Worm (Caenorhabditis elegans) whole organism, late embryonic: Measurements from ENCODE around the gene F59B2.14.

Source experiments
- C38D4.7 ChIP-seq: fragments of 200-800 bp; sonication (Bioruptor generic); optimal IDR thresholded peaks from 2 replicates; lab custom pipeline; 2018; ENCODE audit warnings: mild to moderate bottlenecking, missing genetic modification characterization, moderate library complexity, missing compliant biosample characterization
- F13H6.1 ChIP-seq: sonication (generic microtip); optimal IDR thresholded peaks from 2 replicates; lab custom pipeline; 2016; ENCODE audit warnings: missing genetic modification characterization, missing compliant biosample characterization
- K02D7.2 ChIP-seq: sonication (generic microtip); optimal IDR thresholded peaks from 2 replicates; lab custom pipeline; 2017; ENCODE audit warnings: mild to moderate bottlenecking, missing genetic modification characterization, missing compliant biosample characterization
- T23F11.4 ChIP-seq: fragments of 200-800 bp; sonication (Bioruptor generic); optimal IDR thresholded peaks from 2 replicates; lab custom pipeline; 2018; ENCODE audit warnings: mild to moderate bottlenecking, missing genetic modification characterization, missing compliant biosample characterization
- Y22D7AL.16 ChIP-seq: sonication (generic microtip); optimal IDR thresholded peaks from 2 replicates; lab custom pipeline; 2016; ENCODE audit warnings: missing genetic modification characterization, missing compliant biosample characterization
- ahr-1 ChIP-seq: sonication (generic microtip); optimal IDR thresholded peaks from 2 replicates; lab custom pipeline; 2016; ENCODE audit warnings: missing genetic modification characterization, missing compliant biosample characterization
- ama-1 ChIP-seq: fragments of 150-350 bp; optimal IDR thresholded peaks from 2 replicates; lab custom pipeline; 2014
- ceh-18 ChIP-seq: sonication (generic microtip); optimal IDR thresholded peaks from 2 replicates; lab custom pipeline; 2016; ENCODE audit warnings: missing genetic modification characterization, missing compliant biosample characterization
- ceh-22 ChIP-seq: sonication (generic microtip); optimal IDR thresholded peaks from 2 replicates; lab custom pipeline; 2017; ENCODE audit warnings: missing biosample characterization, missing genetic modification characterization
- ceh-24 ChIP-seq: sonication (generic microtip); optimal IDR thresholded peaks from 2 replicates; lab custom pipeline; 2016; ENCODE audit warnings: mild to moderate bottlenecking, missing genetic modification characterization, missing compliant biosample characterization
- ceh-31 ChIP-seq: sonication (generic microtip); optimal IDR thresholded peaks from 2 replicates; lab custom pipeline; 2016; ENCODE audit warnings: missing genetic modification characterization, missing compliant biosample characterization
- ceh-34 ChIP-seq: sonication (generic microtip); optimal IDR thresholded peaks from 2 replicates; lab custom pipeline; 2016; ENCODE audit warnings: mild to moderate bottlenecking, missing genetic modification characterization, missing compliant biosample characterization
- ceh-45 ChIP-seq: fragments of 200-800 bp; sonication (Bioruptor generic); IDR thresholded peaks from 2 replicates; pipeline ENCODE4 v1.3.6; 2022; ENCODE audit warnings: missing genetic modification reagents, missing genetic modification characterization, missing compliant biosample characterization
- ceh-48 ChIP-seq: sonication (generic microtip); optimal IDR thresholded peaks from 2 replicates; lab custom pipeline; 2016; ENCODE audit warnings: missing genetic modification characterization, inconsistent platforms, missing compliant biosample characterization
- ceh-6 ChIP-seq: fragments of 200-800 bp; sonication (Bioruptor generic); optimal IDR thresholded peaks from 2 replicates; lab custom pipeline; 2018; ENCODE audit warnings: mild to moderate bottlenecking, missing genetic modification characterization, missing compliant biosample characterization
- che-1 ChIP-seq: sonication (generic microtip); optimal IDR thresholded peaks from 2 replicates; lab custom pipeline; 2016; ENCODE audit warnings: mild to moderate bottlenecking, missing genetic modification characterization, missing compliant biosample characterization
- dmd-4 ChIP-seq: sonication (generic microtip); optimal IDR thresholded peaks from 2 replicates; lab custom pipeline; 2016; ENCODE audit warnings: borderline replicate concordance, missing genetic modification characterization, missing compliant biosample characterization
- elt-2 ChIP-seq: sonication (generic microtip); optimal IDR thresholded peaks from 2 replicates; lab custom pipeline; 2016; ENCODE audit warnings: missing genetic modification reagents, missing genetic modification characterization, missing compliant biosample characterization
- eyg-1 ChIP-seq: sonication (generic microtip); optimal IDR thresholded peaks from 2 replicates; lab custom pipeline; 2016; ENCODE audit warnings: missing genotype, missing genetic modification characterization, missing compliant biosample characterization
- fax-1 ChIP-seq: sonication (generic microtip); optimal IDR thresholded peaks from 2 replicates; lab custom pipeline; 2016; ENCODE audit warnings: missing genotype, missing genetic modification characterization, missing compliant biosample characterization
- fkh-10 ChIP-seq: fragments of 150-350 bp; optimal IDR thresholded peaks from 2 replicates; lab custom pipeline; 2014; ENCODE audit warnings: missing biosample characterization, missing genetic modification reagents, missing genetic modification characterization
- fkh-6 ChIP-seq: sonication (generic microtip); optimal IDR thresholded peaks from 2 replicates; lab custom pipeline; 2016; ENCODE audit warnings: missing genetic modification characterization, missing compliant biosample characterization
- gmeb-2 ChIP-seq: sonication (generic microtip); optimal IDR thresholded peaks from 2 replicates; lab custom pipeline; 2016; ENCODE audit warnings: missing genetic modification characterization, inconsistent platforms, missing compliant biosample characterization
- hlh-13 ChIP-seq: fragments of 200-800 bp; sonication (Bioruptor generic); optimal IDR thresholded peaks from 2 replicates; lab custom pipeline; 2018; ENCODE audit warnings: mild to moderate bottlenecking, missing genetic modification characterization, missing compliant biosample characterization
- hlh-15 ChIP-seq: sonication (generic microtip); optimal IDR thresholded peaks from 2 replicates; lab custom pipeline; 2016; ENCODE audit warnings: missing genetic modification characterization, missing compliant biosample characterization
- hlh-6 ChIP-seq: sonication (generic microtip); optimal IDR thresholded peaks from 2 replicates; lab custom pipeline; 2016; ENCODE audit warnings: missing genotype, missing genetic modification characterization, missing compliant biosample characterization
- lim-6 ChIP-seq: sonication (generic microtip); optimal IDR thresholded peaks from 2 replicates; lab custom pipeline; 2016; ENCODE audit warnings: missing genetic modification characterization, missing compliant biosample characterization
- lin-11 ChIP-seq: fragments of 200-800 bp; sonication (Bioruptor generic); optimal IDR thresholded peaks from 2 replicates; lab custom pipeline; 2018; ENCODE audit warnings: mild to moderate bottlenecking, missing genetic modification characterization, missing compliant biosample characterization
- mec-3 ChIP-seq: sonication (generic microtip); optimal IDR thresholded peaks from 2 replicates; lab custom pipeline; 2016; ENCODE audit warnings: borderline replicate concordance, missing genetic modification characterization, missing compliant biosample characterization
- nfya-1 ChIP-seq: sonication (generic microtip); optimal IDR thresholded peaks from 2 replicates; lab custom pipeline; 2017; ENCODE audit warnings: missing genetic modification characterization, mild to moderate bottlenecking, missing compliant biosample characterization, antibody characterized with exemption, moderate library complexity
- nhr-232 ChIP-seq: sonication (generic microtip); optimal IDR thresholded peaks from 2 replicates; lab custom pipeline; 2016; ENCODE audit warnings: missing genetic modification characterization, missing compliant biosample characterization
- odd-2 ChIP-seq: sonication (generic microtip); optimal IDR thresholded peaks from 2 replicates; lab custom pipeline; 2017; ENCODE audit warnings: antibody characterized with exemption, mild to moderate bottlenecking, missing genetic modification characterization, missing compliant biosample characterization
- pag-3 ChIP-seq: sonication (generic microtip); optimal IDR thresholded peaks from 2 replicates; lab custom pipeline; 2016; ENCODE audit warnings: missing compliant biosample characterization, missing genetic modification characterization, borderline replicate concordance
- pat-9 ChIP-seq: fragments of 200-800 bp; sonication (Bioruptor generic); optimal IDR thresholded peaks from 2 replicates; lab custom pipeline; 2018; ENCODE audit warnings: mild to moderate bottlenecking, missing genetic modification characterization, moderate library complexity, missing compliant biosample characterization
- pha-4 ChIP-seq: fragments of 150-350 bp; optimal IDR thresholded peaks from 2 replicates; lab custom pipeline; 2018; ENCODE audit warnings: missing biosample characterization, missing genetic modification reagents, missing genetic modification characterization
- pqm-1 ChIP-seq: sonication (generic microtip); optimal IDR thresholded peaks from 2 replicates; lab custom pipeline; 2016; ENCODE audit warnings: missing genetic modification characterization, missing compliant biosample characterization
- pros-1 ChIP-seq: fragments of 150-350 bp; optimal IDR thresholded peaks from 2 replicates; lab custom pipeline; 2014; ENCODE audit warnings: missing biosample characterization, missing genetic modification reagents, missing genetic modification characterization
- rnt-1 ChIP-seq: sonication (generic microtip); optimal IDR thresholded peaks from 2 replicates; lab custom pipeline; 2016; ENCODE audit warnings: missing genetic modification characterization, missing compliant biosample characterization
- sox-2 ChIP-seq: fragments of 200-800 bp; sonication (Bioruptor generic); IDR thresholded peaks from 2 replicates; pipeline ENCODE4 v1.3.6; 2022; ENCODE audit warnings: missing genetic modification reagents, missing genetic modification characterization, missing compliant biosample characterization
- sox-4 ChIP-seq: sonication (generic microtip); optimal IDR thresholded peaks from 2 replicates; lab custom pipeline; 2017; ENCODE audit warnings: mild to moderate bottlenecking, missing genetic modification characterization, inconsistent platforms, missing compliant biosample characterization
- syd-9 ChIP-seq: sonication (generic microtip); optimal IDR thresholded peaks from 2 replicates; lab custom pipeline; 2016; ENCODE audit warnings: mild to moderate bottlenecking, missing genetic modification characterization, moderate library complexity, missing compliant biosample characterization
- tbx-2 ChIP-seq: sonication (generic microtip); optimal IDR thresholded peaks from 2 replicates; lab custom pipeline; 2016; ENCODE audit warnings: missing genetic modification characterization, missing compliant biosample characterization
- tbx-7 ChIP-seq: sonication (generic microtip); optimal IDR thresholded peaks from 2 replicates; lab custom pipeline; 2016; ENCODE audit warnings: missing genotype, missing genetic modification characterization, missing compliant biosample characterization
- unc-86 ChIP-seq: sonication (generic microtip); optimal IDR thresholded peaks from 2 replicates; lab custom pipeline; 2016; ENCODE audit warnings: missing genetic modification characterization, missing compliant biosample characterization
- ztf-16 ChIP-seq: sonication (generic microtip); optimal IDR thresholded peaks from 2 replicates; lab custom pipeline; 2017; ENCODE audit warnings: missing genetic modification characterization, missing compliant biosample characterization

F59B2.14 gene

ce11 chrIII:9043200-9043599, 20.8 kb upstream of the F59B2.14 start, which contains the start of gene nac-2:
Gene nac-2, minus strand, starts transcription at chrIII:9043300.
- TF ChIP-seq F13H6.1 (tag; lab: Kevin White, UChicago), result no peak
- no peak for TF ChIP-seq tbx-7 (tag; lab: Kevin White, UChicago)
- TF ChIP-seq pha-4 (tag; lab: Kevin White, UChicago), result no peak
- no peak for TF ChIP-seq lin-11 (tag; lab: Kevin White, UChicago)
- TF ChIP-seq ahr-1 (tag; lab: Kevin White, UChicago), result no peak
- TF ChIP-seq ceh-31, result no peak
- TF ChIP-seq sox-2 (GFP tag; lab: Robert Waterston, UW), result no peak
- TF ChIP-seq pat-9 (tag; lab: Kevin White, UChicago), result no peak
- no peak for TF ChIP-seq syd-9
- no peak for TF ChIP-seq K02D7.2 (tag; lab: Kevin White, UChicago)

DNA sequence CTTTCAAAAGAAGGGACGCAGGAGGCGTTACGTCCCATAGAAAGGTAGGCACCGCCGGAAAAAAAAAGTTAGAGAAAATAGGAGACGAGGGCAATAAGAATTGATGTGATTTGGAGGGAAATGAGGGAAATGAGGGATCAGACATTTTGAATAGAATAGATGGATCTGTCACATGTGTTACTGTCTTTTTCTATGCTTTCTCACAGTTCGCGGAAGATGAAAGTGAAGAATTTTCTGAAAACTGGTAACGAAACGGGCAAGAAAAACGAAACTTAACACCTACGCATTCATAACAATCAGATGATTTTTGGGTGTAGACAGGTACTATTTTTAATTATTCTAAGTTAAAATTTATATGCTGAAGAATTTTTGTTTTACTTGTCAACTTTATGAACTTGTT, 15.2 kb upstream of the F59B2.14 start, which contains the start of gene R107.9:
TSS of gene R107.9 (plus strand) at position 301 of the 400 bp plus-strand sequence.
- no peak for TF ChIP-seq dmd-4 (tag; lab: Kevin White, UChicago)
- TF ChIP-seq pat-9 (tag; lab: Kevin White, UChicago), result no peak
- no peak for TF ChIP-seq rnt-1 (tag; lab: Kevin White, UChicago)
- TF ChIP-seq che-1 (tag; lab: Kevin White, UChicago), result no peak
- TF ChIP-seq sox-4, result no peak
- TF ChIP-seq ceh-18 (tag; lab: Kevin White, UChicago), result no peak
- TF ChIP-seq fkh-10 (GFP tag; lab: Kevin White, UChicago), result no peak

ce11 chrIII:9035037-9035436, 12.6 kb upstream of the F59B2.14 start:
- TF ChIP-seq pros-1 (tag; lab: Kevin White, UChicago) (no peak), ceh-22 (no peak), F13H6.1 (tag; lab: Kevin White, UChicago) (no peak), ceh-6 (GFP tag; lab: Kevin White, UChicago) (no peak), pag-3 (no peak), ceh-31 (no peak), sox-2 (GFP tag; lab: Robert Waterston, UW) (no peak)

DNA sequence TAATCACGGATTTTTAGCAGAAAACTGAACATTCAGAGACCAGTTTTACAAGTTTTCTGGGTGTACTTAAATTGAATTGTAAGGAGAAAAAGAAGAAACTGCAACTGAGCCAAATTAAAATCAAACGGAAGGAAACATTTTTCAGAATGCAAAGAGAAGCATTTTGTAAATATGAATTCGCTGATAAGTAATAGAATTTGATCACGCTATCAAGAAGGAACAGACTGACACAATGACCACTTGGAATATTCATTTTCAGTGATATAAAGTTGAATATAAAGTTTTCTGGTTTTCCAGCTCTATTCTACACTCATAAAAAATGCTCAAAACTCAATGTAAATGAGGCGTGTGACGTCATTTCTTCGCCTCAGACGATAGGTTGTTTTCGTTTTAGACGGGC, 11.7 kb upstream of the F59B2.14 start:
- TF ChIP-seq tbx-2 (no peak), lim-6 (tag; lab: Kevin White, UChicago) (no peak), ceh-34 (no peak), nfya-1 (no peak), rnt-1 (tag; lab: Kevin White, UChicago) (no peak), ceh-45 (GFP tag; lab: Robert Waterston, UW) (no peak), odd-2 (tag; lab: Kevin White, UChicago) (no peak), hlh-6 (tag; lab: Kevin White, UChicago) (no peak), fkh-6 (no peak), ama-1 (lab: Kevin White, UChicago) (no peak), pqm-1 (tag; lab: Kevin White, UChicago) (no peak), C38D4.7 (GFP tag; lab: Kevin White, UChicago) (no peak), mec-3 (no peak)
- TF ChIP-seq, all 69 proteins: peak for 0

DNA sequence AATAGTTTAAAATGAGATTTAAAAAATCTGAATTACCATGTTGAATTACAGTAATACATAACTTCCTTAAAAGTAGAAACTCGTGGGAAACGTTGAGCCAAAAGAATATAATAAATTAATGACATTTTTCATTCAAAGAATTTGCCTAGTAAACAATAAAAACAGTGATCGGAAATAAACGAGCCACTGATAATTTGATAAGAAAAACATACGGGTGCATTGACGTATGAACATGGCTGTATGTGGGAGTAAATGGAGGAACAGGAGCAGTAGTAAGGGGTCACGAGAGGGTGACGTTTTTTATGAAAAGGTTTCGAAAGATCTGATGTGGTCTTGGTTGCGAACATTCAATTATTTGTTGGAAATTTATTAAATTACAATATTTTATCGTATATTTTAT, 8.4 kb upstream of the F59B2.14 start:
- TF ChIP-seq F13H6.1 (tag; lab: Kevin White, UChicago) (no peak), T23F11.4 (GFP tag; lab: Kevin White, UChicago) (no peak), nhr-232 (no peak), C38D4.7 (GFP tag; lab: Kevin White, UChicago) (no peak), gmeb-2 (tag; lab: Kevin White, UChicago) (no peak), ceh-48 (tag; lab: Kevin White, UChicago) (no peak), eyg-1 (tag; lab: Kevin White, UChicago) (no peak), ceh-34 (no peak), pag-3 (no peak), ceh-24 (tag; lab: Kevin White, UChicago) (no peak), ztf-16 (tag; lab: Kevin White, UChicago) (no peak), unc-86 (no peak), hlh-13 (GFP tag; lab: Kevin White, UChicago) (no peak), elt-2 (tag; lab: Kevin White, UChicago) (no peak), Y22D7AL.16 (tag; lab: Kevin White, UChicago) (no peak), fax-1 (tag; lab: Kevin White, UChicago) (no peak), hlh-15 (tag; lab: Kevin White, UChicago) (no peak), ceh-18 (tag; lab: Kevin White, UChicago) (no peak)
